Fruit fly (Drosophila melanogaster): ENCODE results near the gene CG6216.
A peak's percentile ranks its signal among the peaks of the same experiment; 100 is the strongest.

- TF ChIP-seq Sox15 (GFP tag; optimal IDR thresholded peaks at IDR 0.05) (no peak), Hr39 (GFP tag; optimal IDR thresholded peaks at IDR 0.05) (peak; percentile 7), CG6163 (GFP tag; IDR thresholded peaks at IDR 0.05) (peak; percentile 60; the same call in 2 of the 3 replicates), Sox14 (GFP tag; optimal IDR thresholded peaks at IDR 0.05) (peak; percentile 18), CG16779 (tag; optimal IDR thresholded peaks at IDR 0.05) (no peak), CG6792 (GFP tag; optimal IDR thresholded peaks at IDR 0.05) (no peak), ss (GFP tag; optimal IDR thresholded peaks at IDR 0.05) (no peak), CG6808 (GFP tag; optimal IDR thresholded peaks at IDR 0.05) (no peak), CG4318 (GFP tag; optimal IDR thresholded peaks at IDR 0.05) (no peak), CG10669 (GFP tag; optimal IDR thresholded peaks at IDR 0.05) (no peak), fd85E (GFP tag; optimal IDR thresholded peaks at IDR 0.05) (no peak), Eip75B (GFP tag; optimal IDR thresholded peaks at IDR 0.05) (no peak), CG31627 (GFP tag; optimal IDR thresholded peaks at IDR 0.05) (peak; percentile 19)
These were observed 31.1 kb downstream of the CG6216 start for dm6 chr3L:11119396-11119900.

Data from whole organism, prepupa.